Fruit fly (Drosophila melanogaster): ENCODE measurements around the gene CG7071.

- TF ChIP-seq Myc (optimal IDR thresholded peaks at IDR 0.05): no peak
- no peak for TF ChIP-seq insv (optimal IDR thresholded peaks at IDR 0.05)
Observed at dm6 chr3R:22400246-22400645, 37.8 kb downstream of the CG7071 start.
